Fruit fly (Drosophila melanogaster) whole organism, embryonic: ENCODE measurements around the gene CG15431.

Source experiments
- Atf6 ChIP-seq: fragments of 200-800 bp; sonication (Bioruptor generic); IDR thresholded peaks from 2 replicates; pipeline ENCODE4 v1.3.6; 2022; ENCODE audit warnings: missing biosample characterization, missing genetic modification characterization
- C15 ChIP-seq: fragments of 200-800 bp; sonication (Bioruptor generic); IDR thresholded peaks from 3 replicates; pipeline ENCODE4 v1.3.6; 2022; ENCODE audit warnings: missing biosample characterization, missing genetic modification characterization
- CG10267 ChIP-seq: fragments of 200-800 bp; sonication (Bioruptor generic); optimal IDR thresholded peaks from 2 replicates; lab custom pipeline; 2018; ENCODE audit warnings: missing biosample characterization, mild to moderate bottlenecking, missing genetic modification characterization, moderate library complexity
- CG10543 ChIP-seq: fragments of 200-800 bp; sonication (Bioruptor generic); optimal IDR thresholded peaks from 3 replicates; lab custom pipeline; 2017; ENCODE audit warnings: missing biosample characterization, mild to moderate bottlenecking, missing genetic modification characterization, moderate library complexity
- CG11085 ChIP-seq: fragments of 200-800 bp; sonication (Bioruptor generic); IDR thresholded peaks from 2 replicates; pipeline ENCODE4 v1.3.6; 2022; ENCODE audit warnings: missing biosample characterization, missing genetic modification characterization
- CG11560 ChIP-seq: fragments of 200-800 bp; sonication (Bioruptor generic); IDR thresholded peaks from 3 replicates; pipeline ENCODE4 v1.3.6; 2022; ENCODE audit warnings: missing biosample characterization, missing genetic modification characterization
- CG11696 ChIP-seq: fragments of 200-800 bp; sonication (Bioruptor generic); IDR thresholded peaks from 2 replicates; pipeline ENCODE4 v1.3.6; 2022; ENCODE audit warnings: missing biosample characterization, missing genetic modification characterization
- CG17829 ChIP-seq: fragments of 200-800 bp; optimal IDR thresholded peaks from 2 replicates; lab custom pipeline; 2019; ENCODE audit warnings: missing biosample characterization, mild to moderate bottlenecking, missing genetic modification characterization, moderate library complexity
- CG17912 ChIP-seq: fragments of 200-800 bp; sonication (Bioruptor generic); optimal IDR thresholded peaks from 2 replicates; lab custom pipeline; 2018; ENCODE audit warnings: missing biosample characterization, mild to moderate bottlenecking, missing genetic modification characterization
- CG1792 ChIP-seq: fragments of 200-800 bp; sonication (Bioruptor generic); optimal IDR thresholded peaks from 2 replicates; lab custom pipeline; 2016; ENCODE audit warnings: missing biosample characterization, missing genetic modification characterization
- CG2202 ChIP-seq: fragments of 200-800 bp; sonication (Bioruptor generic); optimal IDR thresholded peaks from 2 replicates; lab custom pipeline; 2018; ENCODE audit warnings: missing biosample characterization, mild to moderate bottlenecking, missing genetic modification characterization
- CG2712 ChIP-seq: fragments of 200-800 bp; optimal IDR thresholded peaks from 3 replicates; lab custom pipeline; 2019; ENCODE audit warnings: missing biosample characterization, mild to moderate bottlenecking, missing genetic modification characterization, moderate library complexity
- CG31224 ChIP-seq: fragments of 200-800 bp; sonication (Bioruptor generic); IDR thresholded peaks from 2 replicates; pipeline ENCODE4 v1.3.6; 2022; ENCODE audit warnings: missing biosample characterization, missing genetic modification characterization
- CG4282 ChIP-seq: fragments of 200-800 bp; sonication (Bioruptor generic); optimal IDR thresholded peaks from 2 replicates; lab custom pipeline; 2016; ENCODE audit warnings: missing biosample characterization, missing genetic modification characterization
- CG4854 ChIP-seq: fragments of 200-800 bp; sonication (Bioruptor generic); optimal IDR thresholded peaks from 2 replicates; lab custom pipeline; 2016; ENCODE audit warnings: missing biosample characterization, missing genetic modification characterization, inconsistent platforms
- CG6175 ChIP-seq: fragments of 200-800 bp; sonication (Bioruptor generic); IDR thresholded peaks from 3 replicates; pipeline ENCODE4 v1.3.6; 2022; ENCODE audit warnings: missing biosample characterization, missing genetic modification characterization
- CG6254 ChIP-seq: fragments of 200-800 bp; sonication (Bioruptor generic); optimal IDR thresholded peaks from 3 replicates; lab custom pipeline; 2017; ENCODE audit warnings: mild to moderate bottlenecking, missing biosample characterization, missing genetic modification reagents, missing genetic modification characterization
- CG6272 ChIP-seq: fragments of 200-800 bp; sonication (Bioruptor generic); IDR thresholded peaks from 2 replicates; pipeline ENCODE4 v1.3.6; 2022; ENCODE audit warnings: missing biosample characterization, missing genetic modification characterization
- CG7556 ChIP-seq: fragments of 200-800 bp; sonication (Bioruptor generic); optimal IDR thresholded peaks from 2 replicates; lab custom pipeline; 2017; ENCODE audit warnings: missing biosample characterization, mild to moderate bottlenecking, missing genetic modification characterization
- CG8478 ChIP-seq: fragments of >200 bp; optimal IDR thresholded peaks from 2 replicates; lab custom pipeline; 2018
- Dip3 ChIP-seq: fragments of 200-800 bp; sonication (Bioruptor generic); optimal IDR thresholded peaks from 3 replicates; lab custom pipeline; 2016; ENCODE audit warnings: missing biosample characterization, missing genetic modification characterization
- Ets97D ChIP-seq: fragments of 200-800 bp; sonication (Bioruptor generic); optimal IDR thresholded peaks from 3 replicates; lab custom pipeline; 2016; ENCODE audit warnings: missing biosample characterization, missing genetic modification characterization
- HLHmδ ChIP-seq: fragments of 200-800 bp; sonication (Bioruptor generic); optimal IDR thresholded peaks from 2 replicates; lab custom pipeline; 2018; ENCODE audit warnings: missing biosample characterization, mild to moderate bottlenecking, missing genetic modification characterization, moderate library complexity
- Jarid2 ChIP-seq: fragments of 200-800 bp; sonication (Bioruptor generic); optimal IDR thresholded peaks from 3 replicates; lab custom pipeline; 2017; ENCODE audit warnings: mild to moderate bottlenecking, missing biosample characterization, missing genetic modification reagents, missing genetic modification characterization
- Kr ChIP-seq: fragments of 200-800 bp; sonication (Bioruptor generic); optimal IDR thresholded peaks from 2 replicates; lab custom pipeline; 2017; ENCODE audit warnings: missing biosample characterization, mild to moderate bottlenecking, missing genetic modification characterization
- Max ChIP-seq: fragments of 200-800 bp; sonication (Bioruptor generic); optimal IDR thresholded peaks from 2 replicates; lab custom pipeline; 2016; ENCODE audit warnings: missing biosample characterization, mild to moderate bottlenecking, missing genetic modification characterization
- Nf-YC ChIP-seq: fragments of 200-800 bp; optimal IDR thresholded peaks from 3 replicates; lab custom pipeline; 2019; ENCODE audit warnings: missing biosample characterization, mild to moderate bottlenecking, missing genetic modification characterization, moderate library complexity
- PHDP ChIP-seq: fragments of 200-800 bp; sonication (Bioruptor generic); optimal IDR thresholded peaks from 3 replicates; lab custom pipeline; 2018; ENCODE audit warnings: missing biosample characterization, mild to moderate bottlenecking, missing genetic modification characterization, moderate library complexity
- Rx ChIP-seq: fragments of 200-800 bp; sonication (Bioruptor generic); IDR thresholded peaks from 2 replicates; pipeline ENCODE4 v1.3.6; 2022; ENCODE audit warnings: missing biosample characterization, missing genetic modification characterization
- Sox102F ChIP-seq: fragments of 200-800 bp; sonication (Bioruptor generic); optimal IDR thresholded peaks from 2 replicates; lab custom pipeline; 2018; ENCODE audit warnings: missing biosample characterization, mild to moderate bottlenecking, missing genetic modification characterization, moderate library complexity
- amos ChIP-seq: fragments of 200-800 bp; sonication (Bioruptor generic); IDR thresholded peaks from 2 replicates; pipeline ENCODE4 v1.3.6; 2022; ENCODE audit warnings: missing biosample characterization, missing genetic modification characterization; ENCODE audit not compliant: partially characterized antibody
- ase ChIP-seq: fragments of 200-800 bp; sonication (Bioruptor generic); IDR thresholded peaks from 3 replicates; pipeline ENCODE4 v1.3.6; 2022; ENCODE audit warnings: missing biosample characterization, missing genetic modification characterization
- bbx ChIP-seq: fragments of 200-800 bp; sonication (Bioruptor generic); IDR thresholded peaks from 2 replicates; pipeline ENCODE4 v1.3.6; 2022; ENCODE audit warnings: missing biosample characterization, missing genetic modification characterization; ENCODE audit not compliant: partially characterized antibody
- chm ChIP-seq: fragments of 200-800 bp; sonication (Bioruptor generic); IDR thresholded peaks from 2 replicates; pipeline ENCODE4 v1.3.6; 2022; ENCODE audit warnings: missing biosample characterization, missing genetic modification characterization
- crol ChIP-seq: fragments of 200-800 bp; sonication (Bioruptor generic); IDR thresholded peaks from 2 replicates; pipeline ENCODE4 v1.3.6; 2022; ENCODE audit warnings: missing biosample characterization, missing genetic modification characterization
- disco-r ChIP-seq: fragments of 200-800 bp; sonication (Bioruptor generic); optimal IDR thresholded peaks from 2 replicates; lab custom pipeline; 2016; ENCODE audit warnings: missing biosample characterization, missing genetic modification characterization
- fu2 ChIP-seq: fragments of 200-800 bp; sonication (Bioruptor generic); optimal IDR thresholded peaks from 2 replicates; lab custom pipeline; 2016; ENCODE audit warnings: missing biosample characterization, missing genetic modification characterization
- gem ChIP-seq: fragments of 200-800 bp; sonication (Bioruptor generic); optimal IDR thresholded peaks from 2 replicates; lab custom pipeline; 2019; ENCODE audit warnings: missing biosample characterization, mild to moderate bottlenecking, missing genetic modification characterization, moderate library complexity
- ham ChIP-seq: fragments of 200-800 bp; sonication (Bioruptor generic); IDR thresholded peaks from 2 replicates; pipeline ENCODE4 v1.3.6; 2022; ENCODE audit warnings: missing biosample characterization, missing genetic modification characterization
- kah ChIP-seq: fragments of 200-800 bp; sonication (Bioruptor generic); optimal IDR thresholded peaks from 2 replicates; lab custom pipeline; 2018; ENCODE audit warnings: missing biosample characterization, mild to moderate bottlenecking, missing genetic modification characterization
- knrl ChIP-seq: fragments of 200-800 bp; sonication (Bioruptor generic); IDR thresholded peaks from 3 replicates; pipeline ENCODE4 v1.3.6; 2022; ENCODE audit warnings: missing biosample characterization, missing genetic modification characterization; ENCODE audit not compliant: partially characterized antibody
- lab ChIP-seq: fragments of 200-800 bp; sonication (Bioruptor generic); optimal IDR thresholded peaks from 3 replicates; lab custom pipeline; 2017; ENCODE audit warnings: missing biosample characterization, missing genetic modification characterization, mild to moderate bottlenecking, moderate library complexity, missing genetic modification reagents
- lov ChIP-seq, 2 experiments: fragments of 200-800 bp in 1 of 2; fragments of >200 bp in 1 of 2; sonication (Bioruptor generic) in 1 of 2; IDR thresholded peaks in 1 of 2; optimal IDR thresholded peaks in 1 of 2; 2 replicates in 1 of 2; 3 replicates in 1 of 2; pipeline versions ENCODE4 v1.3.6 to Lab custom; 2017 to 2022; ENCODE audit warnings: missing biosample characterization in 1 of 2, missing genetic modification characterization in 1 of 2
- nerfin-2 ChIP-seq: fragments of 200-800 bp; sonication (Bioruptor generic); IDR thresholded peaks from 2 replicates; pipeline ENCODE4 v1.3.6; 2022; ENCODE audit warnings: missing biosample characterization, missing genetic modification characterization; ENCODE audit not compliant: partially characterized antibody
- onecut ChIP-seq: fragments of 200-800 bp; sonication (Bioruptor generic); IDR thresholded peaks from 2 replicates; pipeline ENCODE4 v1.3.6; 2022; ENCODE audit warnings: missing biosample characterization, missing genetic modification characterization
- scrt ChIP-seq: fragments of 200-800 bp; sonication (Bioruptor generic); optimal IDR thresholded peaks from 2 replicates; lab custom pipeline; 2018; ENCODE audit warnings: missing biosample characterization, mild to moderate bottlenecking, missing genetic modification characterization, moderate library complexity
- tx ChIP-seq: fragments of 200-800 bp; sonication (Bioruptor generic); optimal IDR thresholded peaks from 2 replicates; lab custom pipeline; 2016; ENCODE audit warnings: missing biosample characterization, missing genetic modification characterization
- unc-4 ChIP-seq: fragments of 200-800 bp; sonication (Bioruptor generic); IDR thresholded peaks from 2 replicates; pipeline ENCODE4 v1.3.6; 2022; ENCODE audit warnings: missing biosample characterization, missing genetic modification characterization; ENCODE audit not compliant: partially characterized antibody
- wek ChIP-seq: fragments of 200-800 bp; sonication (Bioruptor generic); optimal IDR thresholded peaks from 3 replicates; lab custom pipeline; 2018; ENCODE audit warnings: missing biosample characterization, mild to moderate bottlenecking, missing genetic modification characterization, moderate library complexity
- zfh2 ChIP-seq: fragments of 200-800 bp; sonication (Bioruptor generic); optimal IDR thresholded peaks from 2 replicates; lab custom pipeline; 2016; ENCODE audit warnings: missing biosample characterization, missing genetic modification characterization

CG15431 gene

DNA sequence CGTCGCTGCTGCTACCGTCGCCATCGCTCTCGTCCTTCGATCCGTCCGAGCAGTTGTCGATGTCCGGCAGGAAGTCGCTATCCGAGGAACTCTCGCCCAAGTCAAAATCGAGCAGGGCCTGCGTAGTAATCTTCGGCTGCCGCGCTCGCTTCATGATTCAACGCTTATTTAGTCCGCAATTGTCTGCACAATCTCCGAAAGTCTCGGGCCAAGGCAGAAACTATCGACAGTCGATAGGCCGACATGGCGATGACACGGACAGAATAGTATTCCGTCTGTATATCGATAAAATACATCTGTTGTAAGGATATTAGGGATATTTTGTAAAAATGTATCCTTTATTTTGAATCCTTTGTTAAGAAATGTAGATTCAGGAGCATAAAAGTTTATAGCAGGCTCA, 11.7 kb upstream of the CG15431 start, which contains the start of gene CG15439 (continued):
- TF ChIP-seq lab (GFP tag; lab: Kevin White, UChicago) (no peak), ase (no peak), ham (no peak), crol (no peak), onecut (GFP tag; lab: Robert Waterston, UW) (no peak), CG31224 (GFP tag; lab: Robert Waterston, UW) (no peak), Jarid2 (GFP tag; lab: Kevin White, UChicago) (no peak), HLHmδ (no peak), zfh2 (GFP tag; lab: Kevin White, UChicago) (no peak), gem (tag; lab: Kevin White, UChicago) (no peak), Atf6 (GFP tag; lab: Robert Waterston, UW) (no peak), lov (optimal IDR thresholded peaks at IDR 0.05; lab: Kevin White, UChicago) (no peak), lov (GFP tag; IDR thresholded peaks at IDR 0.05; lab: Robert Waterston, UW) (no peak), CG1792 (GFP tag; lab: Kevin White, UChicago) (no peak), Dip3 (GFP tag; lab: Kevin White, UChicago) (no peak), unc-4 (GFP tag; lab: Robert Waterston, UW) (peak; percentile 77), scrt (GFP tag; lab: Kevin White, UChicago) (no peak), CG11696 (no peak), CG10267 (no peak), CG2712 (tag; lab: Kevin White, UChicago) (no peak), CG11560 (tag; lab: Robert Waterston, UW) (no peak; the same call in 2 of the 3 replicates), CG11085 (no peak)

DNA sequence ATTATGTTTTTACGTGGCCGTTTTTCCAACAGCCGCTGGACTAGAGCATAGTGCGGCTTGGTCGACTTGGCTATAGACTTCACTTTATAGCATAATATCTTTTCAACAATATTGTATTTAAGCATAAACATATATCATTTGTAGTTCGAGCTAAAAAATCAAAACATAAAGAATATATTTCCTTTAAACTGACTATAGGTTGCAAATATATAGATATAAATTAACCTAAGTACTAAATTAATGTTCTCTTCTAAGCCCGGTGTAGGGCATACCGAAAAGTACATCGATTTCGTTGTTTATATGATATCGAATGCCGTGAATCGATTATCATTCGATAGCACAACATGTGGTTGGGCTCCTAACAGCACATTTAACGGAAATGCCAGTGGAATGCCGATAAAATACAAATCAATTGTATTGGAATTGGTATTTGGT, 7.5 kb upstream of the CG15431 start, which contains the start of gene MFS18:
Gene MFS18, minus strand, starts transcription at position 54 of the 435 bp plus-strand sequence.
- TF ChIP-seq kah (peak; percentile 92), disco-r (GFP tag; lab: Kevin White, UChicago) (peak; percentile 65), bbx (GFP tag; lab: Robert Waterston, UW) (peak; percentile 93), CG17912 (peak; percentile 34), Max (peak; percentile 99), chm (GFP tag; lab: Robert Waterston, UW) (peak; percentile 97), Rx (GFP tag; lab: Robert Waterston, UW) (peak; percentile 98), wek (GFP tag; lab: Kevin White, UChicago) (peak; percentile 80), fu2 (peak; percentile 80), CG4854 (peak; percentile 89), nerfin-2 (peak; percentile 90), CG7556 (GFP tag; lab: Kevin White, UChicago) (peak; percentile 97), Kr (no peak), tx (GFP tag; lab: Kevin White, UChicago) (peak; percentile 63), CG10543 (GFP tag; lab: Kevin White, UChicago) (peak; percentile 81), C15 (GFP tag; lab: Robert Waterston, UW) (peak; percentile 98), CG2202 (peak; percentile 95), CG6175 (GFP tag; lab: Robert Waterston, UW) (peak; percentile 97), CG6272 (GFP tag; lab: Robert Waterston, UW) (peak; percentile 98), CG6254 (peak; percentile 97), Nf-YC (peak; percentile 87), Ets97D (peak; percentile 96), CG17829 (peak; percentile 99), Sox102F (GFP tag; lab: Kevin White, UChicago) (peak; percentile 97), PHDP (tag; lab: Kevin White, UChicago) (peak; percentile 96), knrl (GFP tag; lab: Robert Waterston, UW) (no peak; the same call in 2 of the 3 replicates), CG4282 (no peak), lab (GFP tag; lab: Kevin White, UChicago) (peak; percentile 99), amos (GFP tag; lab: Robert Waterston, UW) (peak; percentile 77; the same call in 1 of the 2 replicates), CG8478 (no peak)
